Fruit fly (Drosophila melanogaster): Measurements from ENCODE around the gene CG31142.

DNA sequence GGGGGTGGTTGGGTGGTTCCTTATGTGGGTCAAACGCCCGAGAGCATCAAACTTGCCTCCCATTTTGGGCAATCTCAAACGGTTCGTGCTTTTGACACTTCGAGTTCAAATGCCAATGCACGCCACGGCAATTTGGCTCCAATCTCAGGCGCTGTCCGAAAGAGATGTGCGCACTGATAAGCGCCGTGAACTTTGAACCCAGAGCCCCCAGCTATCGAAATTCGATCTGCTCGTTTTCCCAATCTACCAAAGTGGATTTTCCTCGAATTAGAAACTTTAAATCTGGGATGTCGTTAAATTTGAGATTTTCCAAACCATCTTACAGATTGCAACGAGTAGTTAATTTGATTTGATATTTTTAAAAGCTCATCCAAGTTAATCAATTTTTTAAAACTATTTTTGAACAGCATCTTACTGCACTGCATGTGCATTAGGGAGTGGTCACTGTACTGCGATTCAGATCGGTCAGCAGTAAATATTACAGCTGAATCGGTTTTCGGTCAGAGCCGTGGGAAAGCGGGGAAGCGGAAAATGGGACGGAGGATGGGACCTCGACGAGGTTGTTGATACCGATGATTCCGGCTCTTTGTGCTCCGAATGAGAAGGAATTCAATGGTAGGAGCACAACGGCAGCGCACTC lies 44.8 kb upstream of the CG31142 start:
- TF ChIP-seq EcR (GFP tag; optimal IDR thresholded peaks at IDR 0.05) (no peak), psq (optimal IDR thresholded peaks at IDR 0.05) (no peak), pan (optimal IDR thresholded peaks at IDR 0.05) (no peak), CG8478 (optimal IDR thresholded peaks at IDR 0.05) (no peak), usp (GFP tag; optimal IDR thresholded peaks at IDR 0.05) (no peak), Dll (optimal IDR thresholded peaks at IDR 0.05) (no peak)
